Worm (Caenorhabditis elegans) whole organism, L4 larva: ENCODE measurements around the gene nlp-43.

Experiments used
- F10B5.3 ChIP-seq: sonication (generic microtip); optimal IDR thresholded peaks from 2 replicates; lab custom pipeline; 2016; ENCODE audit warnings: mild to moderate bottlenecking, missing genetic modification characterization, missing compliant biosample characterization
- F26F4.8 ChIP-seq: fragments of 200-800 bp; sonication (Bioruptor generic); conservative IDR thresholded peaks from 2 replicates; pipeline ENCODE4 v1.3.6; 2022; ENCODE audit warnings: missing genetic modification characterization, missing compliant biosample characterization
- F49E8.2 ChIP-seq: sonication (generic microtip); optimal IDR thresholded peaks from 2 replicates; lab custom pipeline; 2016; ENCODE audit warnings: missing compliant biosample characterization, mild to moderate bottlenecking, missing genetic modification characterization, borderline replicate concordance
- R02D3.7 ChIP-seq: fragments of 150-350 bp; sonication (generic microtip); optimal IDR thresholded peaks from 3 replicates; lab custom pipeline; 2014; ENCODE audit warnings: missing biosample characterization, missing genetic modification characterization
- Y75B8A.6 ChIP-seq: fragments of 200-800 bp; sonication (Bioruptor generic); IDR thresholded peaks from 2 replicates; pipeline ENCODE4 v1.3.6; 2022; ENCODE audit warnings: missing genetic modification reagents, missing genetic modification characterization, missing compliant biosample characterization
- ZK546.5 ChIP-seq, 2 experiments: sonication (generic microtip); optimal IDR thresholded peaks; 2 replicates each; lab custom pipeline; 2017; ENCODE audit warnings: missing biosample characterization in 2 of 2, missing genetic modification characterization in 2 of 2
- aha-1 ChIP-seq: fragments of 150-350 bp; peaks from one replicate; lab custom pipeline; 2014; ENCODE audit warnings: missing biosample characterization, missing genetic modification characterization
- aly-2 ChIP-seq: sonication (generic microtip); optimal IDR thresholded peaks from 2 replicates; lab custom pipeline; 2018; ENCODE audit warnings: missing biosample characterization, missing genetic modification characterization
- ama-1 ChIP-seq: fragments of 150-350 bp; optimal IDR thresholded peaks from 2 replicates; lab custom pipeline; 2014; ENCODE audit warnings: inconsistent platforms, mixed read lengths
- ceh-28 ChIP-seq: fragments of 150-350 bp; optimal IDR thresholded peaks from 2 replicates; lab custom pipeline; 2014; ENCODE audit warnings: missing biosample characterization, missing genetic modification reagents, missing genetic modification characterization
- ceh-32 ChIP-seq: sonication (generic microtip); optimal IDR thresholded peaks from 2 replicates; lab custom pipeline; 2016; ENCODE audit warnings: mild to moderate bottlenecking, missing genetic modification characterization, missing compliant biosample characterization; ENCODE audit not compliant: poor library complexity
- ceh-44 ChIP-seq: fragments of 200-800 bp; sonication (Bioruptor generic); IDR thresholded peaks from 2 replicates; pipeline ENCODE4 v1.3.6; 2022; ENCODE audit warnings: missing genetic modification reagents, missing genetic modification characterization, missing compliant biosample characterization
- ceh-62 ChIP-seq: sonication (generic microtip); optimal IDR thresholded peaks from 2 replicates; lab custom pipeline; 2017; ENCODE audit warnings: missing biosample characterization, missing genetic modification characterization
- cey-2 ChIP-seq: sonication (generic microtip); optimal IDR thresholded peaks from 3 replicates; lab custom pipeline; 2017; ENCODE audit warnings: missing genetic modification characterization, mild to moderate bottlenecking, missing compliant biosample characterization, antibody characterized with exemption, borderline replicate concordance; ENCODE audit not compliant: insufficient read depth
- daf-8 ChIP-seq: fragments of 200-800 bp; sonication (Bioruptor generic); IDR thresholded peaks from 2 replicates; pipeline ENCODE4 v1.3.6; 2022; ENCODE audit warnings: missing genetic modification characterization, missing compliant biosample characterization
- dmd-6 ChIP-seq: fragments of 200-800 bp; sonication (Bioruptor generic); IDR thresholded peaks from 2 replicates; pipeline ENCODE4 v1.3.6; 2022; ENCODE audit warnings: missing genetic modification reagents, missing genetic modification characterization, missing compliant biosample characterization
- dmd-8 ChIP-seq: fragments of 200-800 bp; sonication (Bioruptor generic); IDR thresholded peaks from 2 replicates; pipeline ENCODE4 v1.3.6; 2022; ENCODE audit warnings: missing genetic modification characterization, missing compliant biosample characterization
- dmd-9 ChIP-seq: fragments of 200-800 bp; sonication (Bioruptor generic); IDR thresholded peaks from 2 replicates; pipeline ENCODE4 v1.3.6; 2022; ENCODE audit warnings: missing genetic modification reagents, missing genetic modification characterization, missing compliant biosample characterization
- dpl-1 ChIP-seq: fragments of 150-350 bp; optimal IDR thresholded peaks from 2 replicates; lab custom pipeline; 2014; ENCODE audit warnings: missing biosample characterization, missing genetic modification reagents, missing genetic modification characterization
- duxl-1 ChIP-seq: sonication (generic microtip); optimal IDR thresholded peaks from 2 replicates; lab custom pipeline; 2016; ENCODE audit warnings: mild to moderate bottlenecking, missing genetic modification characterization, moderate library complexity, missing compliant biosample characterization; ENCODE audit not compliant: poor library complexity
- egl-27 ChIP-seq: sonication (generic microtip); optimal IDR thresholded peaks from 3 replicates; lab custom pipeline; 2017; ENCODE audit warnings: missing biosample characterization, missing genetic modification reagents, missing genetic modification characterization
- gei-8 ChIP-seq: fragments of 200-800 bp; sonication (Bioruptor generic); optimal IDR thresholded peaks from 2 replicates; lab custom pipeline; 2018; ENCODE audit warnings: mild to moderate bottlenecking, missing genetic modification characterization, missing compliant biosample characterization
- hlh-11 ChIP-seq: fragments of 200-800 bp; sonication (Bioruptor generic); optimal IDR thresholded peaks from 2 replicates; lab custom pipeline; 2018; ENCODE audit warnings: mild to moderate bottlenecking, missing genetic modification characterization, missing compliant biosample characterization
- hmg-1.1 ChIP-seq: fragments of 200-800 bp; sonication (Bioruptor generic); IDR thresholded peaks from 2 replicates; pipeline ENCODE4 v1.3.6; 2022; ENCODE audit warnings: missing genetic modification reagents, missing genetic modification characterization, missing compliant biosample characterization
- lin-1 ChIP-seq: fragments of 200-800 bp; sonication (Bioruptor generic); IDR thresholded peaks from 2 replicates; pipeline ENCODE4 v1.3.6; 2022; ENCODE audit warnings: missing genetic modification reagents, missing genetic modification characterization, missing compliant biosample characterization
- lin-13 ChIP-seq: fragments of 150-350 bp; optimal IDR thresholded peaks from 2 replicates; lab custom pipeline; 2014; ENCODE audit warnings: missing biosample characterization, missing genetic modification reagents, missing genetic modification characterization
- lir-3 ChIP-seq: sonication (generic microtip); optimal IDR thresholded peaks from 2 replicates; lab custom pipeline; 2016; ENCODE audit warnings: mild to moderate bottlenecking, missing genetic modification characterization, missing compliant biosample characterization
- lsy-2 ChIP-seq, 2 experiments: fragments of 150-350 bp in 1 of 2; sonication (generic microtip) in 1 of 2; optimal IDR thresholded peaks; 2 replicates each; lab custom pipeline; 2014 to 2017; ENCODE audit warnings: missing biosample characterization in 2 of 2, missing genetic modification characterization in 2 of 2
- madf-9 ChIP-seq: fragments of 200-800 bp; sonication (Bioruptor generic); conservative IDR thresholded peaks from 2 replicates; pipeline ENCODE4 v1.3.6; 2022; ENCODE audit warnings: missing genetic modification reagents, missing genetic modification characterization, missing compliant biosample characterization
- mdl-1 ChIP-seq, 2 experiments: fragments of 150-350 bp in 1 of 2; sonication (generic microtip) in 1 of 2; optimal IDR thresholded peaks; 2 replicates each; lab custom pipeline; 2014 to 2017; ENCODE audit warnings: missing biosample characterization in 2 of 2, missing genetic modification characterization in 2 of 2
- mes-2 ChIP-seq: sonication (generic microtip); optimal IDR thresholded peaks from 2 replicates; lab custom pipeline; 2016; ENCODE audit warnings: missing genotype, mild to moderate bottlenecking, missing genetic modification characterization, missing compliant biosample characterization; ENCODE audit not compliant: poor library complexity, severe bottlenecking
- mxl-3 ChIP-seq: fragments of 200-800 bp; sonication (Bioruptor generic); optimal IDR thresholded peaks from 2 replicates; lab custom pipeline; 2018; ENCODE audit warnings: mild to moderate bottlenecking, missing genetic modification characterization, missing compliant biosample characterization
- nhr-10 ChIP-seq: fragments of 150-350 bp; optimal IDR thresholded peaks from 2 replicates; lab custom pipeline; 2014; ENCODE audit warnings: missing biosample characterization, missing genetic modification characterization
- nhr-102 ChIP-seq: sonication (generic microtip); optimal IDR thresholded peaks from 2 replicates; lab custom pipeline; 2016; ENCODE audit warnings: mild to moderate bottlenecking, missing genetic modification characterization, moderate library complexity, missing compliant biosample characterization
- nhr-111 ChIP-seq: fragments of 200-800 bp; sonication (Bioruptor generic); optimal IDR thresholded peaks from 2 replicates; lab custom pipeline; 2018; ENCODE audit warnings: mild to moderate bottlenecking, missing genetic modification characterization, missing compliant biosample characterization
- nhr-25 ChIP-seq: sonication (generic microtip); optimal IDR thresholded peaks from 2 replicates; lab custom pipeline; 2017; ENCODE audit warnings: missing genetic modification characterization, mild to moderate bottlenecking, missing compliant biosample characterization, antibody characterized with exemption, moderate library complexity, borderline replicate concordance; ENCODE audit not compliant: insufficient read depth
- nhr-28 ChIP-seq: fragments of 150-350 bp; optimal IDR thresholded peaks from 2 replicates; lab custom pipeline; 2014; ENCODE audit warnings: missing biosample characterization, missing genetic modification characterization
- nhr-41 ChIP-seq: fragments of 200-800 bp; sonication (Bioruptor generic); IDR thresholded peaks from 2 replicates; pipeline ENCODE4 v1.3.6; 2022; ENCODE audit warnings: missing genetic modification reagents, missing genetic modification characterization, missing compliant biosample characterization
- nhr-6 ChIP-seq: fragments of 150-350 bp; optimal IDR thresholded peaks from 2 replicates; lab custom pipeline; 2014; ENCODE audit warnings: missing biosample characterization, missing genetic modification characterization
- nhr-77 ChIP-seq: fragments of 150-350 bp; optimal IDR thresholded peaks from 2 replicates; lab custom pipeline; 2014; ENCODE audit warnings: missing biosample characterization, missing genetic modification characterization
- pqm-1 ChIP-seq: sonication (generic microtip); optimal IDR thresholded peaks from 2 replicates; lab custom pipeline; 2017; ENCODE audit warnings: missing biosample characterization, missing genetic modification characterization
- rbr-2 ChIP-seq: sonication (generic microtip); optimal IDR thresholded peaks from 2 replicates; lab custom pipeline; 2016; ENCODE audit warnings: missing genotype, missing genetic modification characterization, missing compliant biosample characterization
- set-16 ChIP-seq: fragments of 200-800 bp; sonication (Bioruptor generic); IDR thresholded peaks from 2 replicates; pipeline ENCODE4 v1.3.6; 2022; ENCODE audit warnings: missing genetic modification reagents, missing genetic modification characterization, missing compliant biosample characterization
- snpc-1.2 ChIP-seq: fragments of 200-800 bp; sonication (Bioruptor generic); IDR thresholded peaks from 2 replicates; pipeline ENCODE4 v1.3.6; 2022; ENCODE audit warnings: missing genetic modification reagents, missing genetic modification characterization, missing compliant biosample characterization
- spr-3 ChIP-seq: fragments of 200-800 bp; sonication (Bioruptor generic); optimal IDR thresholded peaks from 2 replicates; lab custom pipeline; 2018; ENCODE audit warnings: mild to moderate bottlenecking, missing genetic modification characterization, missing compliant biosample characterization
- tra-1 ChIP-seq: fragments of 200-800 bp; sonication (Bioruptor generic); IDR thresholded peaks from 2 replicates; pipeline ENCODE4 v1.3.6; 2022; ENCODE audit warnings: missing genetic modification reagents, missing genetic modification characterization, missing compliant biosample characterization
- unc-130 ChIP-seq: sonication (generic microtip); optimal IDR thresholded peaks from 2 replicates; lab custom pipeline; 2016; ENCODE audit warnings: missing genetic modification reagents, missing genetic modification characterization, missing compliant biosample characterization
- vab-7 ChIP-seq: fragments of 200-800 bp; sonication (Bioruptor generic); IDR thresholded peaks from 2 replicates; pipeline ENCODE4 v1.3.6; 2022; ENCODE audit warnings: missing genetic modification reagents, missing genetic modification characterization, missing compliant biosample characterization
- zfp-3 ChIP-seq: fragments of 200-800 bp; sonication (Bioruptor generic); conservative IDR thresholded peaks from 2 replicates; pipeline ENCODE4 v1.3.6; 2022; ENCODE audit warnings: missing genetic modification reagents, missing genetic modification characterization, missing compliant biosample characterization
- zip-2 ChIP-seq: fragments of 150-350 bp; optimal IDR thresholded peaks from 2 replicates; lab custom pipeline; 2014; ENCODE audit warnings: missing biosample characterization, missing genetic modification characterization
- ztf-7 ChIP-seq: fragments of 150-350 bp; optimal IDR thresholded peaks from 2 replicates; lab custom pipeline; 2014; ENCODE audit warnings: missing biosample characterization, missing genetic modification characterization

The nlp-43 gene

DNA sequence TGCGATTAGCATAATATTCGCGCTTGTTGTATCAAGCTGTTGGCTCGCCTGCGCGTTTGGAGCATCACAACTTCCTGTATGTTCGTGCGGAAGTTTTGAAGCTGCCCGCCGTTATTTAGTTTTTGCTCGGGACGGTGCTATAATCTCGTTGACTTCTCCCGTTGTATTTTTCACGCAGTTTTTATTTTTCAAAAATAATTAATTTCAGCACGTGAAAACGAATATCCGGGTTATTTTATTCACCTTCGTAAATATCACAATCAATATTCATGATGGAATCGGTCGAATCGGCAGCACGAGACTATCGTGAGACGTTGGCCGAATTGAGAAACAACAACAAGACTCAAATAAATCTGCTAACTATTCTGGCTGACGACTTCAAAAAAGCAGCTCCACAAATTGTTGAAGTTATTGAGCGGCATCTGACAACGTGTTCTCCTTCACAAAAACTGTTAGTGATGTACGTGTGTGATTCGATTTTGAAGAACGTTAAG, 17.0 kb upstream of the nlp-43 start (continued):
- TF ChIP-seq F10B5.3 (tag; lab: Kevin White, UChicago) (no peak), aly-2 (tag; lab: Kevin White, UChicago) (no peak), nhr-10 (tag; lab: Kevin White, UChicago) (no peak), gei-8 (GFP tag; lab: Kevin White, UChicago) (no peak), lir-3 (tag; lab: Kevin White, UChicago) (no peak), dpl-1 (peak; percentile 20), nhr-102 (tag; lab: Kevin White, UChicago) (peak; percentile 53), cey-2 (tag; lab: Kevin White, UChicago) (no peak), daf-8 (no peak), mes-2 (no peak), ztf-7 (tag; lab: Kevin White, UChicago) (no peak), ceh-44 (GFP tag; lab: Robert Waterston, UW) (no peak), ZK546.5 (tag; optimal IDR thresholded peaks at IDR 0.05; lab: Kevin White, UChicago) (no peak), rbr-2 (tag; lab: Kevin White, UChicago) (peak; percentile 46), lin-1 (0 out of 2 replicates have a peak, but pooled peaks have one; percentile 18), tra-1 (GFP tag; lab: Robert Waterston, UW) (0 out of 2 replicates have a peak, but pooled peaks have one; percentile 13), aha-1 (tag; lab: Kevin White, UChicago) (peak; percentile 80), mdl-1 (tag; optimal IDR thresholded peaks at IDR 0.05; lab: Kevin White, UChicago) (no peak), R02D3.7 (tag; lab: Kevin White, UChicago) (no peak), nhr-111 (GFP tag; lab: Kevin White, UChicago) (no peak), nhr-25 (no peak), dmd-6 (GFP tag; lab: Robert Waterston, UW) (peak; percentile 49), mxl-3 (GFP tag; lab: Kevin White, UChicago) (no peak), zfp-3 (GFP tag; lab: Robert Waterston, UW) (peak; percentile 82), ceh-62 (tag; lab: Kevin White, UChicago) (no peak), ceh-32 (tag; lab: Kevin White, UChicago) (no peak), lsy-2 (tag; optimal IDR thresholded peaks at IDR 0.05; lab: Kevin White, UChicago) (peak in 1 of 2 experiments; percentile 55), egl-27 (tag; lab: Kevin White, UChicago) (no peak), F49E8.2 (tag; lab: Kevin White, UChicago) (no peak), dmd-8 (GFP tag; lab: Robert Waterston, UW) (no peak), ama-1 (lab: Kevin White, UChicago) (peak; percentile 80), nhr-77 (tag; lab: Kevin White, UChicago) (no peak), duxl-1 (no peak), dmd-9 (GFP tag; lab: Robert Waterston, UW) (no peak), hlh-11 (tag; lab: Kevin White, UChicago) (peak; percentile 15), ceh-28 (tag; lab: Kevin White, UChicago) (no peak), madf-9 (GFP tag; lab: Robert Waterston, UW) (peak; percentile 65), zip-2 (tag; lab: Kevin White, UChicago) (no peak), lin-13 (GFP tag; lab: Kevin White, UChicago) (no peak), vab-7 (no peak; the same call in 1 of the 2 replicates), unc-130 (GFP tag; lab: Kevin White, UChicago) (no peak), F26F4.8 (GFP tag; lab: Robert Waterston, UW) (no peak), nhr-6 (tag; lab: Kevin White, UChicago) (no peak), hmg-1.1 (GFP tag; lab: Robert Waterston, UW) (0 out of 2 replicates have a peak, but pooled peaks have one; percentile 30), nhr-41 (GFP tag; lab: Robert Waterston, UW) (no peak), nhr-28 (tag; lab: Kevin White, UChicago) (no peak), snpc-1.2 (peak; percentile 41; the same call in 1 of the 2 replicates), Y75B8A.6 (GFP tag; lab: Robert Waterston, UW) (peak; percentile 79; the same call in 1 of the 2 replicates), spr-3 (GFP tag; lab: Kevin White, UChicago) (no peak), pqm-1 (tag; lab: Kevin White, UChicago) (no peak), set-16 (no peak)
